Fruit fly (Drosophila melanogaster) whole organism, embryonic: ENCODE results near the gene Unc50.

Experiments used
- ATbp ChIP-seq: fragments of 200-800 bp; sonication (Bioruptor generic); optimal IDR thresholded peaks from 2 replicates; lab custom pipeline; 2017; ENCODE audit warnings: missing biosample characterization, mild to moderate bottlenecking, missing genetic modification characterization, missing genetic modification reagents
- CG10267 ChIP-seq: fragments of 200-800 bp; sonication (Bioruptor generic); optimal IDR thresholded peaks from 2 replicates; lab custom pipeline; 2018; ENCODE audit warnings: missing biosample characterization, mild to moderate bottlenecking, missing genetic modification characterization, moderate library complexity
- CG10959 ChIP-seq: fragments of 200-800 bp; sonication (Bioruptor generic); IDR thresholded peaks from 2 replicates; pipeline ENCODE4 v1.3.6; 2022; ENCODE audit warnings: missing biosample characterization, missing genetic modification characterization
- CG10979 ChIP-seq: fragments of 200-800 bp; sonication (Bioruptor generic); optimal IDR thresholded peaks from 2 replicates; lab custom pipeline; 2018; ENCODE audit warnings: missing biosample characterization, mild to moderate bottlenecking, missing genetic modification characterization, moderate library complexity
- CG13775 ChIP-seq: fragments of 200-800 bp; sonication (Bioruptor generic); optimal IDR thresholded peaks from 3 replicates; lab custom pipeline; 2017; ENCODE audit warnings: missing biosample characterization, mild to moderate bottlenecking, missing genetic modification characterization
- CG14710 ChIP-seq: fragments of 200-800 bp; sonication (Bioruptor generic); optimal IDR thresholded peaks from 3 replicates; lab custom pipeline; 2019; ENCODE audit warnings: missing biosample characterization, mild to moderate bottlenecking, missing genetic modification characterization, moderate library complexity
- CG14860 ChIP-seq: fragments of 200-800 bp; sonication (Bioruptor generic); IDR thresholded peaks from 3 replicates; pipeline ENCODE4 v1.3.6; 2022; ENCODE audit warnings: missing biosample characterization, missing genetic modification characterization; ENCODE audit not compliant: partially characterized antibody
- CG15073 ChIP-seq: fragments of 200-800 bp; sonication (Bioruptor generic); optimal IDR thresholded peaks from 2 replicates; lab custom pipeline; 2016; ENCODE audit warnings: missing biosample characterization, missing genetic modification characterization
- CG17802 ChIP-seq: fragments of 200-800 bp; sonication (Bioruptor generic); optimal IDR thresholded peaks from 2 replicates; lab custom pipeline; 2018; ENCODE audit warnings: missing biosample characterization, mild to moderate bottlenecking, missing genetic modification characterization, moderate library complexity
- CG2120 ChIP-seq: fragments of 200-800 bp; sonication (Bioruptor generic); optimal IDR thresholded peaks from 3 replicates; lab custom pipeline; 2016; ENCODE audit warnings: missing biosample characterization, missing genetic modification characterization
- CG2712 ChIP-seq: fragments of 200-800 bp; optimal IDR thresholded peaks from 3 replicates; lab custom pipeline; 2019; ENCODE audit warnings: missing biosample characterization, mild to moderate bottlenecking, missing genetic modification characterization, moderate library complexity
- CG3281 ChIP-seq: fragments of 200-800 bp; sonication (Bioruptor generic); optimal IDR thresholded peaks from 3 replicates; lab custom pipeline; 2017; ENCODE audit warnings: missing biosample characterization, mild to moderate bottlenecking, missing genetic modification characterization
- CG4282 ChIP-seq: fragments of 200-800 bp; sonication (Bioruptor generic); optimal IDR thresholded peaks from 2 replicates; lab custom pipeline; 2016; ENCODE audit warnings: missing biosample characterization, missing genetic modification characterization
- CG6175 ChIP-seq: fragments of 200-800 bp; sonication (Bioruptor generic); IDR thresholded peaks from 3 replicates; pipeline ENCODE4 v1.3.6; 2022; ENCODE audit warnings: missing biosample characterization, missing genetic modification characterization
- CG6765 ChIP-seq: fragments of 200-800 bp; sonication (Bioruptor generic); optimal IDR thresholded peaks from 3 replicates; lab custom pipeline; 2017; ENCODE audit warnings: missing biosample characterization, mild to moderate bottlenecking, missing genetic modification characterization
- CG7271 ChIP-seq: fragments of 200-800 bp; sonication (Bioruptor generic); optimal IDR thresholded peaks from 2 replicates; lab custom pipeline; 2018; ENCODE audit warnings: missing biosample characterization, mild to moderate bottlenecking, missing genetic modification characterization, moderate library complexity
- CG7372 ChIP-seq: fragments of 200-800 bp; sonication (Bioruptor generic); IDR thresholded peaks from 2 replicates; pipeline ENCODE4 v1.3.6; 2022; ENCODE audit warnings: missing biosample characterization, missing genetic modification characterization
- CG8944 ChIP-seq: fragments of 200-800 bp; sonication (Bioruptor generic); optimal IDR thresholded peaks from 3 replicates; lab custom pipeline; 2016; ENCODE audit warnings: missing biosample characterization, missing genetic modification characterization
- CHES-1-like ChIP-seq: fragments of 200-800 bp; sonication (Bioruptor generic); optimal IDR thresholded peaks from 2 replicates; lab custom pipeline; 2016; ENCODE audit warnings: missing biosample characterization, missing genetic modification characterization
- Camta ChIP-seq: fragments of 200-800 bp; sonication (Bioruptor generic); optimal IDR thresholded peaks from 2 replicates; lab custom pipeline; 2016; ENCODE audit warnings: missing biosample characterization, missing genetic modification characterization
- D19A ChIP-seq: fragments of 200-800 bp; optimal IDR thresholded peaks from 3 replicates; lab custom pipeline; 2019; ENCODE audit warnings: missing biosample characterization, mild to moderate bottlenecking, missing genetic modification characterization, moderate library complexity
- Dfd ChIP-seq, 2 experiments: fragments of >200 bp; optimal IDR thresholded peaks; 2 replicates each; lab custom pipeline; 2017; ENCODE audit warnings: missing biosample characterization in 2 of 2, missing genetic modification characterization in 2 of 2
- H2.0 ChIP-seq: fragments of 200-800 bp; sonication (Bioruptor generic); IDR thresholded peaks from 2 replicates; pipeline ENCODE4 v1.3.6; 2022; ENCODE audit warnings: missing biosample characterization, missing genetic modification characterization
- Hey ChIP-seq: fragments of 200-800 bp; sonication (Bioruptor generic); optimal IDR thresholded peaks from 3 replicates; lab custom pipeline; 2018; ENCODE audit warnings: missing biosample characterization, mild to moderate bottlenecking, missing genetic modification characterization
- Kr ChIP-seq: fragments of 200-800 bp; sonication (Bioruptor generic); optimal IDR thresholded peaks from 2 replicates; lab custom pipeline; 2017; ENCODE audit warnings: missing biosample characterization, mild to moderate bottlenecking, missing genetic modification characterization
- NC2β ChIP-seq: fragments of 200-800 bp; sonication (Bioruptor generic); optimal IDR thresholded peaks from 2 replicates; lab custom pipeline; 2016; ENCODE audit warnings: missing biosample characterization, missing genetic modification characterization
- Nf-YB ChIP-seq: fragments of 200-800 bp; sonication (Bioruptor generic); optimal IDR thresholded peaks from 3 replicates; lab custom pipeline; 2019; ENCODE audit warnings: missing biosample characterization, mild to moderate bottlenecking, missing genetic modification characterization, moderate library complexity
- Nf-YC ChIP-seq: fragments of 200-800 bp; optimal IDR thresholded peaks from 3 replicates; lab custom pipeline; 2019; ENCODE audit warnings: missing biosample characterization, mild to moderate bottlenecking, missing genetic modification characterization, moderate library complexity
- Pdp1 ChIP-seq, 2 experiments: fragments of 200-800 bp; sonication (Bioruptor generic); optimal IDR thresholded peaks; 3 replicates each; lab custom pipeline; 2016; ENCODE audit warnings: missing biosample characterization in 2 of 2, missing genetic modification characterization in 2 of 2, mild to moderate bottlenecking in 1 of 2, moderate library complexity in 1 of 2
- ap ChIP-seq: fragments of 200-800 bp; sonication (Bioruptor generic); IDR thresholded peaks from 2 replicates; pipeline ENCODE4 v1.3.6; 2022; ENCODE audit warnings: missing biosample characterization, missing genetic modification characterization
- ftz-f1 ChIP-seq: fragments of 200-800 bp; sonication (Bioruptor generic); optimal IDR thresholded peaks from 2 replicates; lab custom pipeline; 2016; ENCODE audit warnings: missing biosample characterization, missing genetic modification characterization
- gem ChIP-seq: fragments of 200-800 bp; sonication (Bioruptor generic); optimal IDR thresholded peaks from 2 replicates; lab custom pipeline; 2019; ENCODE audit warnings: missing biosample characterization, mild to moderate bottlenecking, missing genetic modification characterization, moderate library complexity
- grn ChIP-seq: fragments of 200-800 bp; sonication (Bioruptor generic); optimal IDR thresholded peaks from 3 replicates; lab custom pipeline; 2017; ENCODE audit warnings: missing biosample characterization, missing genetic modification characterization
- gsb-n ChIP-seq: fragments of 200-800 bp; sonication (Bioruptor generic); optimal IDR thresholded peaks from 3 replicates; lab custom pipeline; 2018; ENCODE audit warnings: missing biosample characterization, mild to moderate bottlenecking, missing genetic modification characterization
- ind ChIP-seq: fragments of 200-800 bp; sonication (Bioruptor generic); optimal IDR thresholded peaks from 3 replicates; lab custom pipeline; 2016; ENCODE audit warnings: missing biosample characterization, missing genetic modification characterization
- nmo ChIP-seq: fragments of 200-800 bp; sonication (Bioruptor generic); optimal IDR thresholded peaks from 2 replicates; lab custom pipeline; 2018; ENCODE audit warnings: missing biosample characterization, mild to moderate bottlenecking, missing genetic modification characterization, moderate library complexity
- onecut ChIP-seq: fragments of 200-800 bp; sonication (Bioruptor generic); IDR thresholded peaks from 2 replicates; pipeline ENCODE4 v1.3.6; 2022; ENCODE audit warnings: missing biosample characterization, missing genetic modification characterization
- prd ChIP-seq, 3 experiments: fragments of >200 bp in 2 of 3; fragments of 200-800 bp in 1 of 3; sonication (Bioruptor generic) in 1 of 3; optimal IDR thresholded peaks in 2 of 3; IDR thresholded peaks in 1 of 3; 2 replicates in 2 of 3; 3 replicates in 1 of 3; pipeline versions ENCODE4 v1.3.6 to Lab custom; 2017 to 2022; ENCODE audit warnings: missing biosample characterization in 1 of 3, missing genetic modification characterization in 1 of 3
- pros ChIP-seq: fragments of 200-800 bp; sonication (Bioruptor generic); optimal IDR thresholded peaks from 3 replicates; lab custom pipeline; 2019; ENCODE audit warnings: missing biosample characterization, mild to moderate bottlenecking, missing genetic modification characterization, moderate library complexity
- pzg ChIP-seq: fragments of 200-800 bp; sonication (Bioruptor generic); optimal IDR thresholded peaks from 3 replicates; lab custom pipeline; 2018; ENCODE audit warnings: missing biosample characterization, mild to moderate bottlenecking, missing genetic modification characterization, moderate library complexity
- scrt ChIP-seq: fragments of 200-800 bp; sonication (Bioruptor generic); optimal IDR thresholded peaks from 2 replicates; lab custom pipeline; 2018; ENCODE audit warnings: missing biosample characterization, mild to moderate bottlenecking, missing genetic modification characterization, moderate library complexity
- sens ChIP-seq: fragments of 200-800 bp; sonication (Bioruptor generic); peaks from one replicate; lab custom pipeline; 2016; ENCODE audit warnings: missing biosample characterization, missing genetic modification characterization
- seq ChIP-seq: fragments of 200-800 bp; sonication (Bioruptor generic); IDR thresholded peaks from 2 replicates; pipeline ENCODE4 v1.3.6; 2022; ENCODE audit warnings: missing biosample characterization, missing genetic modification characterization
- sqz ChIP-seq: fragments of 200-800 bp; sonication (Bioruptor generic); optimal IDR thresholded peaks from 3 replicates; lab custom pipeline; 2018; ENCODE audit warnings: missing biosample characterization, mild to moderate bottlenecking, missing genetic modification characterization
- tll ChIP-seq, 2 experiments: fragments of 200-800 bp in 1 of 2; fragments of >200 bp in 1 of 2; sonication (Bioruptor generic) in 1 of 2; optimal IDR thresholded peaks; 2 replicates each; lab custom pipeline; 2017 to 2019; ENCODE audit warnings: missing biosample characterization in 2 of 2, missing genetic modification characterization in 2 of 2, mild to moderate bottlenecking in 1 of 2, moderate library complexity in 1 of 2
- vnd ChIP-seq: fragments of 200-800 bp; sonication (Bioruptor generic); IDR thresholded peaks from 3 replicates; pipeline ENCODE4 v1.3.6; 2022; ENCODE audit warnings: missing biosample characterization, missing genetic modification characterization; ENCODE audit not compliant: partially characterized antibody
- z ChIP-seq: fragments of 200-800 bp; sonication (Bioruptor generic); IDR thresholded peaks from 3 replicates; pipeline ENCODE4 v1.3.6; 2022; ENCODE audit warnings: missing biosample characterization, missing genetic modification characterization

Unc50 gene

dm6 chr3R:8686446-8686845 is 10.0 kb upstream of the Unc50 start:
- TF ChIP-seq seq (GFP tag; lab: Robert Waterston, UW) (peak; percentile 9; the same call in 1 of the 2 replicates), CG7372 (no peak), Nf-YC (peak; percentile 73), ap (GFP tag; lab: Robert Waterston, UW) (no peak), Camta (GFP tag; lab: Kevin White, UChicago) (no peak), CG6765 (GFP tag; lab: Kevin White, UChicago) (no peak), onecut (peak; percentile 62; the same call in 1 of the 2 replicates), Nf-YB (peak; percentile 85), sqz (GFP tag; lab: Kevin White, UChicago) (peak; percentile 85)

DNA sequence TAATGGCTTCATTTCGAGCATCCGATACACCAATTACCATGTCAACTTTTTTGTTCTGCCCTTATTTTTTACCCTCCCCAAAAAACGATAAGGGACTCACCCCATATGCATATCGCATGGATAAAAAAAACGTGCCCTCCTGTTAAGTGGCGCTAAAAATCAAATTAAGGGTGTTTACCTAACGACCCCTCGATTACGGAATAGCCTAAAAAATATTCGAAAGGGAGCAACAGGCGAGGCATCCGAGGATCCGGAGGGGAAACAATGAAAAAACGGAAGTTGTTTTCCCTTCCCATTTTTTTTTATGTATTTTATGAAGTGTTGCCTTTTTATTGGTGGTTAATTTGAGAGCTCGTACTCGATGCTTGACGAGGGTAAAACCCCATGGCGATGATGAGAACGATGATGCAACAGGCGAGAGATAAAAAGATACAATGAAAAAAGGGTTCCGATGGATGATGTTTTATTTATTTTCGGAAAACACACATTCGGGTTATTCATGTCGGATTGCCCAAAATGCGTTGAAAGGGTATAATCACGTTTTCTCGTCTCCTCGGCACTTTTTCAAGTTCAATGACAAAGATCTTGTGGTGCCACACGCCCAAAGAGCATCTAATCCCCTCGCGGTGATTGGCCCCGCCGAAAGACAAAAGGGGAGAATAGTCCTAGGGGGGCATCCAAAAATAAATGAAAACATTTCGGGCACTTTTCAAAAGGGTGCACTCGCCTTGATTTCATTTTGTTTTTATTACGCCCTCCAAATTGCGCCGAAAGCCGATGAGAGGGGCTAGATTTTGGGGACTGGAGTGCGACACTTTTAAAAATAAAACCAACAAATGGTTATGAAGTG is 8.1 kb upstream of the Unc50 start, which contains the start of gene CG44227:
CG44227 (minus strand) TSS at position 849 of the 850 bp plus-strand sequence.
- TF ChIP-seq pzg (GFP tag; lab: Kevin White, UChicago) (no peak), z (GFP tag; lab: Robert Waterston, UW) (peak; percentile 26; the same call in 1 of the 3 replicates), H2.0 (GFP tag; lab: Robert Waterston, UW) (no peak), gem (tag; lab: Kevin White, UChicago) (no peak), tll (GFP tag; optimal IDR thresholded peaks at IDR 0.05; lab: Kevin White, UChicago) (peak in 1 of 2 experiments; percentile 26), CG2120 (GFP tag; lab: Kevin White, UChicago) (no peak), grn (peak; percentile 3), sens (peak; percentile 67), Nf-YC (peak; percentile 49), CG6175 (GFP tag; lab: Robert Waterston, UW) (no peak), D19A (tag; lab: Kevin White, UChicago) (peak; percentile 68), Dfd (GFP tag; optimal IDR thresholded peaks at IDR 0.05; lab: Kevin White, UChicago) (no peak), pros (GFP tag; lab: Kevin White, UChicago) (peak; percentile 32), CG3281 (no peak), gsb-n (peak; percentile 47), CG13775 (GFP tag; lab: Kevin White, UChicago) (no peak), CG2712 (tag; lab: Kevin White, UChicago) (no peak), ind (no peak), CG15073 (GFP tag; lab: Kevin White, UChicago) (no peak), Nf-YB (peak; percentile 90), Kr (GFP tag; lab: Kevin White, UChicago) (peak; percentile 95), CG4282 (no peak), Pdp1 (GFP tag; optimal IDR thresholded peaks at IDR 0.05; lab: Kevin White, UChicago) (peak in 1 of 2 experiments; percentile 10), scrt (GFP tag; lab: Kevin White, UChicago) (peak; percentile 80), sqz (GFP tag; lab: Kevin White, UChicago) (peak; percentile 97)

DNA sequence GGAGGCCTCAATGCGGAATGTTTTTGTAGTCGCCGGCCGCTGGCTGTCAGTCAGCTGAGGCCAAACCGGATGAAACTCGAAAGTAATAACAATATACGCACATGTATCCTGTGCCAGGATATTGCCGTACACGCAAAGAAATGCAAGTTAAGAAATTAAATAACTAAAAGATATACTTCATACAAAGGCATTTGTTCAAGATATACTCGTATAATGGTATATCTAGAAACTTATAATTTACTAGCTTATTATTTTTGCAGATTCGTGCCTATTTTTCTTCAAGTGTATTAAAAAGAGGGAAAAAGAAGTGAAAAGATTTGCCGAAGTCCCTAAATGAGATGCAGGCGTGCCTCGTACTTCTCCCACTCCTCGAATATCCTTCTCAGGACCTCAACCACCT is 6.9 kb upstream of the Unc50 start:
- no peak for TF ChIP-seq ATbp (GFP tag; lab: Kevin White, UChicago)
- TF ChIP-seq CG10267 (tag; lab: Kevin White, UChicago): peak; percentile 3
- TF ChIP-seq CG14860: no peak
- no peak for TF ChIP-seq prd (optimal IDR thresholded peaks at IDR 0.05; lab: Kevin White, UChicago)
- TF ChIP-seq prd (GFP tag; IDR thresholded peaks at IDR 0.05; lab: Robert Waterston, UW): peak; percentile 84
- TF ChIP-seq CG10979 (tag; lab: Kevin White, UChicago): peak; percentile 47
- no peak for TF ChIP-seq Hey (tag; lab: Kevin White, UChicago)
- no peak for TF ChIP-seq CHES-1-like (GFP tag; lab: Kevin White, UChicago)
- TF ChIP-seq nmo: no peak
- TF ChIP-seq CG10959: peak; percentile 42; the same call in 1 of the 2 replicates
- no peak for TF ChIP-seq ftz-f1 (GFP tag; lab: Kevin White, UChicago)
- TF ChIP-seq CG8944 (GFP tag; lab: Kevin White, UChicago): no peak
- no peak for TF ChIP-seq CG17802 (tag; lab: Kevin White, UChicago)
- peak; percentile 5 for TF ChIP-seq CG14710 (tag; lab: Kevin White, UChicago)
- peak; percentile 58 for TF ChIP-seq CG7271 (tag; lab: Kevin White, UChicago)
- no peak for TF ChIP-seq NC2β (GFP tag; lab: Kevin White, UChicago)
- no peak for TF ChIP-seq vnd (GFP tag; lab: Robert Waterston, UW)
